Worm (Caenorhabditis elegans): ENCODE results near the gene ndub-6.

The ndub-6 gene

DNA sequence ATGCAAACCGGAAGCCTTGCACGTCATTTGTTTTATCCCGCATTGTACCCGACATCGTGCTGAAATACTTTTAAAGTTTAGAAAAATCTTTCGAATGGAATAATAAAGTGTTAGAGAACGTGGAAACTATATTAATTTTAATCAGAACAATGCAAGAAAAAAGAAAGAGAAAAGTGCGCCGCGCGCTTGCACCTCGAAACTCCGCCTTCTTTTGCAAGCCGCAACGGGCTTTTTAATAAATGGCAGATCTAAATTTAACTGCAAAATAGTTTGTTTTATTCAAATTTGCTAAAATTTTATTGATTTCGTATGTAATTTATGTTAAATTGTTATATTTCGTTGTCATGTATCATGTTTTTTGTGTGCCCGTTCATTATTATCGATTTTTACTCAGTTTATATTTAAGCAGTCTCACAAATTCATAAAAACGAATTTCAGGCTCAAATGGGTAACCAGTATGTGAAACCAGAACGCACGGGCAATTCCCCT is at the start of gene ndub-6, which contains the start of gene acl-3:
TSS of gene ndub-6 (plus strand) at position 439 of the 489 bp plus-strand sequence.
TSS of gene acl-3 (minus strand) at position 59 of the 489 bp plus-strand sequence.
- TF ChIP-seq ztf-29 (GFP tag; IDR thresholded peaks at IDR 0.05) (peak; percentile 59; the same call in 1 of the 2 replicates), tab-1 (GFP tag; IDR thresholded peaks at IDR 0.05) (no peak)

DNA sequence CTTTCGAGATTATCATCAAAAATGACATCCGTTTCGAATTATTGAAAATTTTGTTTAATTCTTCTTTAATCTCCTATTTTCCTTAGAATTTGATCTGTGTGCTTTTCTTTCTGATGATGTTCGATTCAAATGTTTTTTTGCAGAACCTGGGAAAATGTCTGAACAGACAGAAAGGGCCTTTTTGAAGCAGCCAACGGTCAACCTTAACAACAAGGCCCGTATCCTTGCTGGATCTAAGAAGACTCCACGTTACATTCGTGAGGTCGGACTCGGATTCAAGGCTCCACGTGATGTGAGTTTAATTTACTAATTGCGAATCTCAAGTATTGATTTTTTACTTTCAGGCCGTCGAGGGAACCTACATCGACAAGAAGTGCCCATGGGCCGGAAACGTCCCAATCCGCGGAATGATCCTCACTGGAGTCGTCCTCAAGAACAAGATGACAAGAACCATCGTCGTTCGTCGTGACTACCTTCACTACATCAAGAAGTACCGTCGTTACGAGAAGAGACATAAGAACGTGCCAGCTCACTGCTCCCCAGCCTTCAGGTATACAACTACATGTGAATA is 49.6 kb upstream of the ndub-6 start, which contains the start of gene rps-11:
TSS of gene rps-11 (plus strand) at position 144 of the 571 bp plus-strand sequence.
- TF ChIP-seq ztf-23 (GFP tag; IDR thresholded peaks at IDR 0.05) (no peak), klf-2 (GFP tag; conservative IDR thresholded peaks at IDR 0.05) (no peak), tab-1 (GFP tag; IDR thresholded peaks at IDR 0.05) (no peak)

DNA sequence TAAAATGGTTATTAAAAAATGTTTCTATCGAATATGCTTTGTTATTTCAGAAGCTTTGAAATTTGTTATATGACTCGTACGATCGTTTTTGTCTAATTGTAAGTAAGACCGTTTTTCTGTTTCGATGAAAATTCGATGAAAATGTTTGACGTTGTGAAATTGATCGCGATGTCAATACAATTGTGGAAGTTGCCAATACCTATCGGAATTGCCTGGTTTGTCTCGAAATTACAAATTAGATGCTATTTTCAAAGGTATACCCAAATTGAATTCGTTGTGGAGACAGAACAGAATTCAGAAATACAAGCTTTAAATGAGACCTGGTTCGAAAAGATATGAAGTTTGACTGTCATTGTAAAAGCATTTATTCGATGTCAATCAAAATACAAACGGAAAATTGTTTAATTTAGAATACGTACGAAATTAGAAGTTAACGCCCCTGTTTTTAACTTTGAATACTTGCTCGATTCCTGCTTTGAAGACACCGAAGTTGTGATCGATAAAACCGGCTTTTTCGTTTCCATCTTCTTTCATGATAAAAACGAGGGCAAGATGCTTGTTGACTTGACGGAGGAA is 48.9 kb upstream of the ndub-6 start:
- no peak for TF ChIP-seq klf-2 (GFP tag; conservative IDR thresholded peaks at IDR 0.05)
- no peak for TF ChIP-seq tab-1 (GFP tag; IDR thresholded peaks at IDR 0.05)
- TF ChIP-seq ztf-29 (GFP tag; IDR thresholded peaks at IDR 0.05), result no peak
- TF ChIP-seq T22C8.4 (GFP tag; IDR thresholded peaks at IDR 0.05), result no peak
- TF ChIP-seq ref-1 (GFP tag; conservative IDR thresholded peaks at IDR 0.05), result no peak
- TF ChIP-seq cog-1 (tag; optimal IDR thresholded peaks at IDR 0.05), result no peak
- TF ChIP-seq flt-1 (GFP tag; IDR thresholded peaks at IDR 0.05), result no peak
- TF ChIP-seq ztf-23 (GFP tag; IDR thresholded peaks at IDR 0.05), result no peak

DNA sequence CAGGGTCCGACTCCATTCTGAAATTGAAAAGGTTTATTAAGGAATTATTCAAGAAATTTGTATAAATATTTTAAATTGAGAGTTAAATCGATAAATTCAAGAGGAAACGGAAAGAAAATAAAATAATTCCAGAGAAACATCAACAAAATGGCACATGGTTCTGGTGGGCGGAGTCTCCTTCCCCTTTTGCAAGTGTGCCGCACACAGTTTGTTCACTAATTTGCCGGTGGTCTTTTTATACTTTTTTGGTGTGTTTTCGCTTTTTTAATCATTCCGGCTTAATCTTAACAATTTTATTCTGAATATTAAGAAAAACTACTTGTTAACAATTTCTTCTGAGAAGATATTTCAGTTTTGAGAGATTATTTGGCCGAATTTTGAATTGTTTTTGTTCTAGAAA is 47.3 kb upstream of the ndub-6 start, which contains the start of the genes ragc-1 and Y24F12A.1:
TSS of gene ragc-1 (minus strand) at position 25 of the 400 bp plus-strand sequence.
TSS of gene Y24F12A.1 (plus strand) at position 346 of the 400 bp plus-strand sequence.
- TF ChIP-seq cog-1 (tag; optimal IDR thresholded peaks at IDR 0.05), result no peak
- TF ChIP-seq flt-1 (GFP tag; IDR thresholded peaks at IDR 0.05), result peak; percentile 64; the same call in 1 of the 2 replicates
- peak; percentile 71 for TF ChIP-seq ztf-23 (GFP tag; IDR thresholded peaks at IDR 0.05)
- TF ChIP-seq T22C8.4 (GFP tag; IDR thresholded peaks at IDR 0.05), result no peak
- TF ChIP-seq med-1 (GFP tag; optimal IDR thresholded peaks at IDR 0.05; ENCODE audit: insufficient read depth), result peak; percentile 56
- 0 out of 2 replicates have a peak, but pooled peaks have one; percentile 36 for TF ChIP-seq tab-1 (GFP tag; IDR thresholded peaks at IDR 0.05)
- TF ChIP-seq ztf-29 (GFP tag; IDR thresholded peaks at IDR 0.05), result no peak
- TF ChIP-seq klf-2 (GFP tag; conservative IDR thresholded peaks at IDR 0.05), result no peak
- no peak for TF ChIP-seq ref-1 (GFP tag; conservative IDR thresholded peaks at IDR 0.05)

DNA sequence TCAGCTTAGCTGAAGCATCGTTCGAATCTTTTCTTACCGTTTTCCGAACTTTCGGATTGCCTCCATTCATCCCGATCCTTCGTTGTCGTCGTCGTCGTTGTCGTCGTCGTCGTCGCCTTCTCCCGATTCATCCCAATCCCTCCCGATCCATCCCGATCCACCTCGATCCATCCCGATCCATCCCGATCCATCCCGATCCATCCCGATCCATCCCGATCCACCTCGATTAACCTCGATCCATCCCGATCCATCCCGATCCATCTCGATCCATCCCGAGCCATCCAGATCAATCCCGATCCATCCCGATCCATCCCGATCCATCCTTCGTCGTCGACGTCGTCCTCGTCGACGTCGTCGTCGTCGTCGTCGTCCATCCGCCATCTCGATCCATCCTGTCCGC is 35.7 kb upstream of the ndub-6 start:
- TF ChIP-seq ztf-29 (GFP tag; IDR thresholded peaks at IDR 0.05), result 0 out of 2 replicates have a peak, but pooled peaks have one; percentile 21

DNA sequence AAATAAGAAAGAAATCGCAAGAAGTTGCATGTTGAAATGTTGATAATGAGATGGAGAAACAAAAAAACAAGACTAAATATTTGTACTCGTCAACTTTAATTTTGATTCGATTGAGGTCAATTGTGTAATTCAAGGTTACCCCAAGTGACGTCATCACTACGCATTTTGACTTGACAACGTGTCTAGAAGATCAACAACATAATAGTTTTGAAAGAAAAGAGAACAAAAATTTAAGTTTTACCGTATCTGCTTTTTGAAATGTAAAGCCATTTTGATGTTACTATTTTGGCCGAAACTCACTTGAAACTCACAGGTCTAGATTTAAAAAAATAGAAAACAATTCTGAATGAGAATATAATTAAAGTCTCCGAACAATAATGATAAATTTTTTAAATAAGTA is 31.3 kb upstream of the ndub-6 start, which contains the start of gene dsl-5:
TSS of gene dsl-5 (minus strand) at position 101 of the 400 bp plus-strand sequence.
- no peak for TF ChIP-seq ztf-23 (GFP tag; IDR thresholded peaks at IDR 0.05)
- TF ChIP-seq tab-1 (GFP tag; IDR thresholded peaks at IDR 0.05), result no peak
- no peak for TF ChIP-seq ref-1 (GFP tag; conservative IDR thresholded peaks at IDR 0.05)
- TF ChIP-seq T22C8.4 (GFP tag; IDR thresholded peaks at IDR 0.05), result no peak
- TF ChIP-seq med-1 (GFP tag; optimal IDR thresholded peaks at IDR 0.05; ENCODE audit: insufficient read depth), result no peak
- TF ChIP-seq cog-1 (tag; optimal IDR thresholded peaks at IDR 0.05), result no peak
- TF ChIP-seq ztf-29 (GFP tag; IDR thresholded peaks at IDR 0.05), result no peak
- TF ChIP-seq flt-1 (GFP tag; IDR thresholded peaks at IDR 0.05), result no peak
- no peak for TF ChIP-seq klf-2 (GFP tag; conservative IDR thresholded peaks at IDR 0.05)

DNA sequence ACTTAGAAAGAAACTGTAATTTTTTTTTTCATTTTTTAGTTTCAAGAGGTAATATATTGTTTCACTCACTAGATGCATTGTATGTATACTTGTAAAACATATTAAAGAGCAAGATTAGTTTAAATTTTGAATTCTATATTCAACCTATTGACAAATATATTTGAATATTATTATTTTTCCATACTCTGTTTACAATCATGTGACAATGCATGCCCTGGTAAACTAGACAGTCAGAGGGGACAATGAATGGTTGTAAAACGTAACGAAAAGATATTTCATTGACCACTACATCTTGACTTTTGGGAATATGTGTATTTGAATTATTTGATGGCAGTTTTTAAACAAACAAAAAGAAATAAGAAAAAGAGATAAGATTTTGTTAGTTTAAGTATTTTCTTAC is 29.9 kb upstream of the ndub-6 start:
- TF ChIP-seq ztf-29 (GFP tag; IDR thresholded peaks at IDR 0.05), result no peak
- TF ChIP-seq klf-2 (GFP tag; conservative IDR thresholded peaks at IDR 0.05), result no peak

DNA sequence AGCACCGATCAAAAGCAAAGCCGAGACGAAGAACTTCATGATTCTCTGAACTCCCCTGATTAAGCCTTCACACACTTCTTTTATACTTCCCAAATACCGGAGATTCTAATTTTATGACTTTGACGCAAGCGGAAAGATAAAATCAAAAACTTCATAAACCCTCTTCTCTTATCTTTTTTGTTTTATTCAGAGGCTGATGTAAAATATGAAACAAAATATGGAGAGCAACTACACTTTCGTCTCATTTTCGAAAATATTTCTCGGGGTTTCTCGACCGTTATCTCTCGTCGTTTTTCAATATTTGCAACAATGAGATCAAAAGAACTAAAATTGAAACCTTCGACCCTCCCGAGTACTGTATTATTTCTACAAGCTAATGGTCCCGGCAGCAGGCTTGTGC is 29.1 kb upstream of the ndub-6 start, which contains the start of gene lys-4:
TSS of gene lys-4 (minus strand) at position 115 of the 400 bp plus-strand sequence.
- TF ChIP-seq ztf-29 (GFP tag; IDR thresholded peaks at IDR 0.05) (no peak), ref-1 (GFP tag; conservative IDR thresholded peaks at IDR 0.05) (no peak), ztf-23 (GFP tag; IDR thresholded peaks at IDR 0.05) (no peak), klf-2 (GFP tag; conservative IDR thresholded peaks at IDR 0.05) (no peak), flt-1 (GFP tag; IDR thresholded peaks at IDR 0.05) (no peak), med-1 (GFP tag; optimal IDR thresholded peaks at IDR 0.05; ENCODE audit: insufficient read depth) (no peak), T22C8.4 (GFP tag; IDR thresholded peaks at IDR 0.05) (no peak), cog-1 (tag; optimal IDR thresholded peaks at IDR 0.05) (no peak), tab-1 (GFP tag; IDR thresholded peaks at IDR 0.05) (no peak)

DNA sequence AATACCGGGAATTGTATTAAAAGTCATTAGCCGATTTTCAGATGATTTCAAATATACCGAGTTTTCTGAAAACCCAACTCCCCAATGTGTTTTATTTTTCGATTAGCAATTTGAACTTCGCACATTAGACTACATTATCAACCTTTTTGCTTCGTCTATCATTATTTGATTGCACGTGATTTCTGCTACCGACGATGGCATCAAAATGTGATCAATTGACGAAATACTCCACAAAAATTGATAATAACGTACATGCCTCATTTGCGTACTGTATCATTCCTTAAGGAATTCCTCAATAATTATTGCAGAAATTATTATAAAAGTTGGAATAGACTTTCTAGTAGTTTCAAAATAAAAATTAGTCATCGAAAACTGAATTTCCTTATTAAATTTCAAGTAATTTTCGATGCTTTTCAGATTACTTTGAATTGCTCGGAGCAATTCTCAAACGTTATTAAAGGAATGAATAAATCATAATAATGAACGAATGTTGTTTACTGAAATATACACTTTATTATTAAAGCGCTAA is 28.4 kb upstream of the ndub-6 start:
- no peak for TF ChIP-seq ref-1 (GFP tag; conservative IDR thresholded peaks at IDR 0.05)
- TF ChIP-seq flt-1 (GFP tag; IDR thresholded peaks at IDR 0.05), result no peak
- no peak for TF ChIP-seq ztf-29 (GFP tag; IDR thresholded peaks at IDR 0.05)
- no peak for TF ChIP-seq med-1 (GFP tag; optimal IDR thresholded peaks at IDR 0.05; ENCODE audit: insufficient read depth)
- TF ChIP-seq klf-2 (GFP tag; conservative IDR thresholded peaks at IDR 0.05), result no peak
- TF ChIP-seq cog-1 (tag; optimal IDR thresholded peaks at IDR 0.05), result no peak
- no peak for TF ChIP-seq T22C8.4 (GFP tag; IDR thresholded peaks at IDR 0.05)
- no peak for TF ChIP-seq ztf-23 (GFP tag; IDR thresholded peaks at IDR 0.05)
- TF ChIP-seq tab-1 (GFP tag; IDR thresholded peaks at IDR 0.05), result no peak

DNA sequence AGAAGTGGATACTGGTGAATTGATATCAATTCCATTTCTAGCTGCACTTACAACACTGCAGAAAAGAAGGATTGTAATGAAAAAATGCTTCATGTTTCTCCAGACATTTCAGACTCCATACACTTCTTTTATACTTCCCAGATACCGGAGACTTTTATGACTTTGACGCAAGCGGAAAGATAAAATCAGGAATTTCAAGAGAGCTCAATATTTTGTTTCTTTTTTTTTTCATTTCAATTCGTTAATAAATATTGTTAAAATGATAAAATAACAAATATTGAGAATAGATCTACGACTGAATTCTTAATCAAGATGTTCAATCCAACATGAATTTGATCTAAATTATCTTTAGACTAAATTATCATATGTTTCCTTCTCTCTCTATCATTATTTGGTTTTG is 26.7 kb upstream of the ndub-6 start, which contains the start of gene lys-5:
TSS of gene lys-5 (minus strand) at position 101 of the 400 bp plus-strand sequence.
- no peak for TF ChIP-seq ref-1 (GFP tag; conservative IDR thresholded peaks at IDR 0.05)
